Fruit fly (Drosophila melanogaster) whole organism, adult: ENCODE results near the gene bark.

Source experiments
- CG1620 ChIP-seq: fragments of 200-800 bp; sonication (Bioruptor generic); optimal IDR thresholded peaks from 2 replicates; lab custom pipeline; 2016; ENCODE audit warnings: missing biosample characterization, missing genetic modification characterization
- CG33017 ChIP-seq: fragments of 200-800 bp; sonication (Bioruptor generic); optimal IDR thresholded peaks from 2 replicates; lab custom pipeline; 2018; ENCODE audit warnings: missing biosample characterization, mild to moderate bottlenecking, missing genetic modification characterization, moderate library complexity
- Mnt ChIP-seq: fragments of 200-800 bp; sonication (Bioruptor generic); optimal IDR thresholded peaks from 2 replicates; lab custom pipeline; 2016; ENCODE audit warnings: missing biosample characterization, mild to moderate bottlenecking, missing genetic modification characterization
- bab1 ChIP-seq: fragments of 200-800 bp; sonication (Bioruptor generic); optimal IDR thresholded peaks from 3 replicates; lab custom pipeline; 2019; ENCODE audit warnings: missing biosample characterization, mild to moderate bottlenecking, missing genetic modification characterization, moderate library complexity
- kay ChIP-seq: fragments of 200-800 bp; sonication (Bioruptor generic); peaks from one replicate; lab custom pipeline; 2016; ENCODE audit warnings: missing biosample characterization, missing genetic modification characterization, borderline replicate concordance

DNA sequence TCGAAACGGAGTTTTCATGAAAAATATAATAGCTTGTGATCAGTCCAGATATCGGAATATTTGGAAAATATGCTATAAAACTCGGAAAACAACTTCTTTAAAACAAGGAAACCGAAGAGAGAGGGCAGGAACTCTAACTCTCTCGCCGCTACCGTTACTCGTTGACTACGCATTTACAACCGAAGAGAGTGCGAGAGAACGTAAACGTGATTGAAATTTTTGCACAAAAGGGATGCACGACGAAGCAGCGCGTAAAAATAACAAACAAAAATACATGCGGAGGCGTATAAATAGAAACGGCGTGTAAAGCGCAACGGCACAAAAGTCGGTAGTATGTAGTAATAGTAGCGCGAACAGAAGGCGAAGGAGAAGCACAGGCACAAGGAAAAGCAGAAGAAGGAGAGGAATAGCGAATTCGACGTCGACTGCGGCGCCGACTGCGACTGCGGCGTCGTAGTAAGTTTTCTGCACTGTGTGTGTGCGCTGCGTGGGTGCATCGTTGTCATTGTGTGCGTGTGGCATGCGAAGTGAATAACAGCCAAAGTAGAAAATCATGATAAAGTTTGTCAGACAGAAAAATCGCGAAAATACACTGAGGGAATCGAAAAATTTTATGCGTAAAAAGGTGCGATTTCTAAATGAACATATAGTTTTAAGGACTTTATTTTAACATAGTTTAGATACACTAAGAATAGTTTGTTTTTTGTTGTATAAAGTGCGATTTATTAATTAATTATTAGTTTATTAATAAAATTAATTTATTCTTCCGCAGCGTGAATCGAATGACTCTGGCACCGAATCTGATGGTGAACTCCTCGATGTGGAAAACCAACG is 19.4 kb downstream of the bark start:
- TF ChIP-seq kay (GFP tag; lab: Kevin White, UChicago) (no peak), Mnt (GFP tag; lab: Kevin White, UChicago) (no peak), bab1 (GFP tag; lab: Kevin White, UChicago) (no peak), CG1620 (GFP tag; lab: Kevin White, UChicago) (no peak), CG33017 (tag; lab: Kevin White, UChicago) (no peak)
